Fruit fly (Drosophila melanogaster): ENCODE results near the gene CG2145.
A peak's percentile ranks its signal among the peaks of the same experiment; 100 is the strongest.

DNA sequence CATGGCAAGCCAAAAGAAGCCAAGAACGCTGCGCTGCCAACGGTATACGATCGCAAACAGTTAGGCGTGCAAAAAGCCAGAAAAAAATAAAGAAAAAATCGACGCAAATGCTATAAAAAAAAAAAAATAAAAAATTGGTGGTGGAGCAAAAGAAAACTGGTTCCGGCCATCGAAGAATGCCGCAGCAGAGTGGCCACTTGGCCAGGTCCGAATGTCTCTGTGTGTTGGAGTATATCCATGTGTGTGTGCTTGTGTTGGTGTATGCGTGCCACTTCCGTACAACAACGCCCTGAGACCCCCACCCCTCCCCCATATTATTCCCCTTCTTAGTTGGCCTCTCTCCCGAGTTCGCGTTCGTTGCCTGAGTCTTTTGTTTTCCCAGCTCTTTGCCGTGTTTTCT, 5.1 kb downstream of the CG2145 start:
- TF ChIP-seq CG4318 (GFP tag; optimal IDR thresholded peaks at IDR 0.05) (no peak), topi (GFP tag; optimal IDR thresholded peaks at IDR 0.05) (no peak), achi (GFP tag; optimal IDR thresholded peaks at IDR 0.05) (peak; percentile 8), Blimp-1 (GFP tag; optimal IDR thresholded peaks at IDR 0.05) (peak; percentile 32), acj6 (GFP tag; optimal IDR thresholded peaks at IDR 0.05) (no peak), pdm3 (GFP tag; optimal IDR thresholded peaks at IDR 0.05) (no peak), CG15336 (GFP tag; IDR thresholded peaks at IDR 0.05) (no peak; the same call in 1 of the 2 replicates), CG3032 (tag; optimal IDR thresholded peaks at IDR 0.05) (no peak), CG9139 (GFP tag; optimal IDR thresholded peaks at IDR 0.05) (peak; percentile 62), esn (GFP tag; optimal IDR thresholded peaks at IDR 0.05) (no peak), CG10631 (GFP tag; optimal IDR thresholded peaks at IDR 0.05) (no peak)
